Worm (Caenorhabditis elegans) whole organism, midembryonic: ENCODE results near the gene cdc-25.2.

Experiments used
- T22C8.4 ChIP-seq: fragments of 200-800 bp; sonication (Bioruptor generic); IDR thresholded peaks from 2 replicates; pipeline ENCODE4 v1.3.6; 2022; ENCODE audit warnings: missing genetic modification characterization, missing compliant biosample characterization
- cog-1 ChIP-seq: sonication (generic microtip); optimal IDR thresholded peaks from 2 replicates; lab custom pipeline; 2016; ENCODE audit warnings: missing genetic modification characterization, missing compliant biosample characterization
- flt-1 ChIP-seq: fragments of 200-800 bp; sonication (Bioruptor generic); IDR thresholded peaks from 2 replicates; pipeline ENCODE4 v1.3.6; 2022; ENCODE audit warnings: missing genetic modification characterization, missing compliant biosample characterization
- klf-2 ChIP-seq: fragments of 200-800 bp; sonication (Bioruptor generic); conservative IDR thresholded peaks from 2 replicates; pipeline ENCODE4 v1.3.6; 2022; ENCODE audit warnings: missing genetic modification reagents, missing genetic modification characterization, missing compliant biosample characterization
- med-1 ChIP-seq: sonication (generic microtip); optimal IDR thresholded peaks from 2 replicates; lab custom pipeline; 2017; ENCODE audit warnings: missing genetic modification characterization, mild to moderate bottlenecking, missing compliant biosample characterization, antibody characterized with exemption, missing genetic modification reagents; ENCODE audit not compliant: insufficient read depth
- ref-1 ChIP-seq: fragments of 200-800 bp; sonication (Bioruptor generic); conservative IDR thresholded peaks from 2 replicates; pipeline ENCODE4 v1.3.6; 2022; ENCODE audit warnings: missing genetic modification reagents, missing genetic modification characterization, missing compliant biosample characterization
- tab-1 ChIP-seq: fragments of 200-800 bp; sonication (Bioruptor generic); IDR thresholded peaks from 2 replicates; pipeline ENCODE4 v1.3.6; 2022; ENCODE audit warnings: missing genetic modification characterization, missing compliant biosample characterization
- ztf-23 ChIP-seq: fragments of 200-800 bp; sonication (Bioruptor generic); IDR thresholded peaks from 2 replicates; pipeline ENCODE4 v1.3.6; 2022; ENCODE audit warnings: missing genetic modification reagents, missing genetic modification characterization, missing compliant biosample characterization
- ztf-29 ChIP-seq: fragments of 200-800 bp; sonication (Bioruptor generic); IDR thresholded peaks from 2 replicates; pipeline ENCODE4 v1.3.6; 2022; ENCODE audit warnings: missing genetic modification reagents, missing genetic modification characterization, missing compliant biosample characterization

The cdc-25.2 gene

DNA sequence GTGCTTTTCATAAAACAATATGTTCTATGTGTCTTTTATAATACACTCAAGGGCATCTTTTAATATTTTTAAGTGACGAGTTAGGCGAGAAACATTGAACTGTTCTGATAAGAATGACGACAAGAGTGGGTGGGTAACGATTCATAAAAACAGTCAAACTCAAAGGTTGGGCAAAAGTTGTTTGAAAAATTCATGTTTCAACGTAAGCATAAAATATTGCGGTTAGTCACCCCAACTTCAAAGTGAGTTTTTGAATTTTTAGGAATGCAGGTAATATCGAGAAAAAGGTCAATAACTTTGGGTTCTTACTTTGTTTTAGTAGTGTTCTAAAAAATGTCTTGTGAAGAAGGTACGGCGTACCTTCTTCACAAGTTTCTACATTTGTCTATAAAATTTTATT is 25.1 kb upstream of the cdc-25.2 start, which contains the start of gene oac-31:
Gene oac-31, minus strand, starts transcription at position 101 of the 400 bp plus-strand sequence.
- no peak for TF ChIP-seq flt-1 (GFP tag; lab: Robert Waterston, UW)
- TF ChIP-seq ref-1 (GFP tag; lab: Robert Waterston, UW) = no peak

DNA sequence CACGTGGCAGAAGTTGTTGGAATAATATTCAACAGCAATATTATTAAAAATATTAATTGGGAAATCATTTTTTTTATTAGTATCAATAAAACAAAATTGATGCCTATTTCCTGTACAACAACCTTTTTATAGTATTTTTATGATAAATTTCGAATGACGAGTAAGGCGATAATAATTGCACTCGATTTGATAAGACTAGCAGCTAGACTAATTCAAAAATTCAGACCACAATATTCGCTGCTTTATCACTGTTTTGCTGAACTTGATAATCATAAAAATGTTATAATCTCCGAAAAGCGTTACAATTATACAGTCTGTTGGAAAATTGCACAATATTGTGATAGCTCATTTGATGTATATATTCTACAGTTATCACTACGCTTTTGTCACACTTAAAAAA is 21.2 kb upstream of the cdc-25.2 start, which contains the start of gene oac-32:
Gene oac-32, minus strand, starts transcription at position 90 of the 400 bp plus-strand sequence.
- TF ChIP-seq tab-1 (GFP tag; lab: Robert Waterston, UW) (no peak), ref-1 (GFP tag; lab: Robert Waterston, UW) (no peak), T22C8.4 (GFP tag; lab: Robert Waterston, UW) (no peak), klf-2 (no peak), med-1 (GFP tag; lab: Kevin White, UChicago) (no peak), cog-1 (tag; lab: Kevin White, UChicago) (no peak), ztf-29 (GFP tag; lab: Robert Waterston, UW) (no peak), flt-1 (GFP tag; lab: Robert Waterston, UW) (no peak), ztf-23 (no peak)

DNA sequence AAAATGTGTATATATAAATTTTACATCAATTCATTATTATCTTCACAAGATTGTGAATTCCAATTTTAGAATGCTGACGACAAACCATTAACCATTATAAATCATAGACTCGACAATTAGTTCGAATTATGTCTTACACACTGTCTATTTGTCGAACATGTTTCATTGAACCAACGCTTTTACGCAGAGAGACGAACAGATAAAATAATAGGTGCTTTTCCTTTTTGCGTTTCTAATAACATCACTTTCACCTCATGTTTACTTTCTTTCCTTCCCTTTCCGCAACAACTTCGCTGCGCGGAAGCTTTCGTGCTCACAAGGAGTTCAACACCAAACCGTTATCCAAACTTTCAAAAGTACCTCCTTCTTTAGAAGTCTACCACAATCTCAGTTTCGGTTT is 19.0 kb upstream of the cdc-25.2 start, which contains the start of gene F52F10.2:
Gene F52F10.2, plus strand, starts transcription at position 301 of the 400 bp plus-strand sequence.
- TF ChIP-seq tab-1 (GFP tag; lab: Robert Waterston, UW) = no peak

DNA sequence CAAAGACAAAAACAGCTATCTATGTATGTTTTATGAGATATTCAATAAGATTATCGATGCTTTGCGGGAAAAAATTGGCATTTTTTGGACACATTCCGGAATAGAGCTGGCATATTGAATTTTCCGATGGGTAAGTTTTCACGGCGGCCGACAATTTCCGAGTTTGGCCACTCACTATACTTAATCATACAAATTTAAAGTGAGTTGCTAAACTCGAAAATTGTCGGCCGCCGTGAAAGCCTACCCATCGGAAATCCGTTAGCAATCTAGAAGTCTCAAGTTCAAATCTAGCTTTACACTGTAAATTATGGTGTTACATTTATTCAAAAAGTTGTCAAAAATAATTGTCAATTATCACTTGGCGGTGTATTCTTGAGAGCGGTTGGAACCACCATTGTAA is 16.2 kb upstream of the cdc-25.2 start:
- TF ChIP-seq tab-1 (GFP tag; lab: Robert Waterston, UW) = no peak
- TF ChIP-seq klf-2 = no peak
- TF ChIP-seq med-1 (GFP tag; lab: Kevin White, UChicago) = no peak
- no peak for TF ChIP-seq cog-1 (tag; lab: Kevin White, UChicago)
- no peak for TF ChIP-seq ref-1 (GFP tag; lab: Robert Waterston, UW)
- TF ChIP-seq T22C8.4 (GFP tag; lab: Robert Waterston, UW) = no peak
- TF ChIP-seq ztf-29 (GFP tag; lab: Robert Waterston, UW) = no peak
- no peak for TF ChIP-seq flt-1 (GFP tag; lab: Robert Waterston, UW)
- no peak for TF ChIP-seq ztf-23

DNA sequence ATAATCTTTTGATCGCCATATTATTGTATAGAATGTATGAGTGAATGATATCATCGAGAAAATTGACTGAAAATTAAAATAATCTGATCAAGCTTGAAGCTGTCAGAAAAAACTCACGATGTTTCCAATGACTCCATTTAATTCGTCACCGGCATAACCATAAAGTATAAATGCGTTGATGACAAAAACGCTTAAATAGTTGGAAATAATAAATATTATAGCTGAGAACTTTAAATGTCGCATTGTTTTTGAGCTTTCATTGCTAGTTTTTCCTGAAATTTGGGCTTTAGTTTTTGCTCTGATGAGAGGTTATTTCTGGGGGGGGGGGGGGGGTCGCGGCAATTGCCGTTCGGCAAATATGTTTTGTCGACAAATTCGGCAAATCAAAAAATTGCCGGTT is 15.7 kb upstream of the cdc-25.2 start:
- no peak for TF ChIP-seq tab-1 (GFP tag; lab: Robert Waterston, UW)
- TF ChIP-seq med-1 (GFP tag; lab: Kevin White, UChicago) = no peak
- TF ChIP-seq flt-1 (GFP tag; lab: Robert Waterston, UW) = no peak
- TF ChIP-seq T22C8.4 (GFP tag; lab: Robert Waterston, UW) = no peak
- TF ChIP-seq klf-2 = no peak
- TF ChIP-seq cog-1 (tag; lab: Kevin White, UChicago) = no peak
- no peak for TF ChIP-seq ztf-29 (GFP tag; lab: Robert Waterston, UW)
- TF ChIP-seq ztf-23 = no peak
- TF ChIP-seq ref-1 (GFP tag; lab: Robert Waterston, UW) = no peak

DNA sequence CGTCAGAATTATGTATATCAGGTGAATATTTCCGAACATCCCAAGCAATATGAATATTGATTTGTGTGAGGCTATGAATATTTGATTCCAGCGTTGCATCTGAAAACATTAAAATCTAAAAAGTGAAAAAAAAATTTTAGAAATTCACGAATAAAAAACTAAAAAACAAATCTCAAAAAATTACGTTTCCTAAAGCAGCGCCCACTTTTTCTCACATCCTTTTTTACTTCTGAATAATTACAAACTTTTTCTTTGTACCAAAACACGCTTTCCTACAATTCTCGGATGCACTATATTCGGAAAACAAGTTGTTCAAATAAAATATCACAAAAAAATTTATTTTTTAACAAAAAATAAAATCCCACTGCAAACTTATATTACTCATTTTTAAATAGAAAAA is 13.9 kb upstream of the cdc-25.2 start, which contains the start of gene srsx-8:
Gene srsx-8, minus strand, starts transcription at position 101 of the 400 bp plus-strand sequence.
- no peak for TF ChIP-seq ref-1 (GFP tag; lab: Robert Waterston, UW)
- TF ChIP-seq cog-1 (tag; lab: Kevin White, UChicago) = no peak
- TF ChIP-seq ztf-23 = no peak
- TF ChIP-seq med-1 (GFP tag; lab: Kevin White, UChicago) = no peak
- no peak for TF ChIP-seq klf-2
- no peak for TF ChIP-seq flt-1 (GFP tag; lab: Robert Waterston, UW)
- no peak for TF ChIP-seq ztf-29 (GFP tag; lab: Robert Waterston, UW)
- TF ChIP-seq tab-1 (GFP tag; lab: Robert Waterston, UW) = no peak
- TF ChIP-seq T22C8.4 (GFP tag; lab: Robert Waterston, UW) = no peak

DNA sequence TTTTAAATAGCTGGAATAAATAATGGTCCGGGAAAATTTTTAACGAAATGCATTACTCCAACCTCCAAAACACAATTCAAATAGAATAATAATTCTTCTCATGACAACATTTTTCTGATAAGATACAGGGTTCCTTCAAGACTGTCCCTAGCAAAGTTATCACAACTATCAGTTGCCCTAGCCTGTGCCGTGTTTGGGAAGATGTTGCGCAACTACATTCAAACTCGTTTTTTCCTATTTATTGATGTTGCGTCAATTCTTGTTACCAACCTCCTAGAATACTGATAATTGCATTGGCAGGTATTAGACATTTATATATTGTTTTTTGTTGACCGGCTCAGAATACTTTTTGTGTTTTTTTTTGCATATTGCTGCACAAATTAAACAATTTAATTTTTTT is 11.8 kb upstream of the cdc-25.2 start:
- no peak for TF ChIP-seq ztf-29 (GFP tag; lab: Robert Waterston, UW)
- no peak for TF ChIP-seq cog-1 (tag; lab: Kevin White, UChicago)
- no peak for TF ChIP-seq med-1 (GFP tag; lab: Kevin White, UChicago)
- TF ChIP-seq T22C8.4 (GFP tag; lab: Robert Waterston, UW) = no peak
- TF ChIP-seq tab-1 (GFP tag; lab: Robert Waterston, UW) = no peak

DNA sequence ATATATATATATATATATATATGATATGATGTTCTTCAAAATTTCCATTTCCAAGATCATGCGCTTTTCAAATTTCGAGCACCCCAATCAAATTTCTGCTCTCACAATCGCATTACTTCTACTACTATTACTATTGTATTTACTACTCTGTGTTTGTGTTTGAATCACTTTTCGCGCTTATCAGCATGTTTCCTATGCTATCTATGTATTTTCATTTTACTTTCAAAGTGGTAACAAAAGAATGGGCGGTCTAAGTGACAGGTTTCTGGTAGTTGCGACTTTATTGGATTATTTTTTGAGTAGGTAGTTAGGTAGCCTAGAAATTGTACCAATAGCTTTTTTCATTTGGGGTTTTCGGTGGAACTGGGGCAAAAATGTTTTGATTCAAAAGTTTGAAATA is 8.8 kb upstream of the cdc-25.2 start:
- TF ChIP-seq ztf-23 (no peak), cog-1 (tag; lab: Kevin White, UChicago) (no peak), ref-1 (GFP tag; lab: Robert Waterston, UW) (no peak), T22C8.4 (GFP tag; lab: Robert Waterston, UW) (no peak), flt-1 (GFP tag; lab: Robert Waterston, UW) (no peak), ztf-29 (GFP tag; lab: Robert Waterston, UW) (no peak), klf-2 (no peak), tab-1 (GFP tag; lab: Robert Waterston, UW) (no peak), med-1 (GFP tag; lab: Kevin White, UChicago) (no peak)

DNA sequence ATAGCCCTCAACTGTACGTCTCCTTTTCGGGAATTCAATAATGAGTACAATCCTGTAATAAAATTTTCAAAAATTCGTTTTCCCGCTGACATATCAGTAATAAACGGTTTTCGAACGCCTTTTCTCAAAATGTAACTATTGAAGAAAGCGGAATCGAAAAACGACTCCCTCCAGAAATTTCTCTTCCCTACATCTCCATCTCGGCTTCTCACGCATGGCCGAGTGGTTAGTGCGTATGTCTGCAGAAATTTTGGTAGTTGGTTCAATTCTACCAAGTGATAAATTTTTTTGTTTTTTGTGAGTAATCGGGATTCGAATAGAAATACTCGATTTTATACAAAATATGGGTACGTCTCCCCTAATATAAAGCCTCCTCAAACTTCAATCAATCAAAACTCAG is 5.7 kb upstream of the cdc-25.2 start:
- peak; percentile 93 for TF ChIP-seq klf-2
- peak; percentile 92 for TF ChIP-seq tab-1 (GFP tag; lab: Robert Waterston, UW)
- peak; percentile 82 for TF ChIP-seq flt-1 (GFP tag; lab: Robert Waterston, UW)
- TF ChIP-seq ztf-29 (GFP tag; lab: Robert Waterston, UW) = peak; percentile 74; the same call in 1 of the 2 replicates
- peak; percentile 80 for TF ChIP-seq ref-1 (GFP tag; lab: Robert Waterston, UW)
- TF ChIP-seq T22C8.4 (GFP tag; lab: Robert Waterston, UW) = peak; percentile 85
- TF ChIP-seq ztf-23 = peak; percentile 93

DNA sequence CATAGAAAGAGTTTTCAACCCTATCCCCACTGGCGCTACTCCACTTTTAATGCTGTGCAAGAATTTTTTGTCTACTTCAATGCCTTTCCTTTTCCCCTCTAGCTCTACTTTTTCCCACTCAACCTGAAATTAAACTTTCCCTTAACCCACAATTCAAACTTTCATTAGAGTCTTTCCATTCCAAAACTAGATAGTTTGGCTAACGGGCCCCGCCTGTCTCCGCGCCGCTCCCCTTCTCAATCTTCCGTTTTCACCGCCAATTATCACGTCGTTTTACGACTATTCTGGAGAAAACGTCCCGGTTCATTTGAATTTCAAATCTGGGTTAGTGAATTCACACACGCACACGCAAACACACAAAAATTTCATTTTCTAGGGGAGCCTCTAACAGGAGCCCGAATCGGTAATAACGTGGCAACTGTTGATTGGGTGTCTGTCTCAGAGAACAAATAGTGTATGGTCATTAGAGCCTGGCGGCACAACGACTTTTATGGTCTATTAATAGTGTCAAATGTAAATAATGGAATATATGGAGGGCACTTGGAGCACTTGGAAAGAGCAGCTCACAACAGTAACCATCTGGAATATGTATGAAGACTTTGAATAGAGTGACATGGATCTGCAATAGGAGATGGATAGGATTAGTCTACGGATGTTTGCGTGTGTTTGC is 3.0 kb downstream of the cdc-25.2 start:
- TF ChIP-seq med-1 (GFP tag; lab: Kevin White, UChicago) = no peak
- no peak for TF ChIP-seq flt-1 (GFP tag; lab: Robert Waterston, UW)
- no peak for TF ChIP-seq cog-1 (tag; lab: Kevin White, UChicago)
- no peak for TF ChIP-seq ztf-29 (GFP tag; lab: Robert Waterston, UW)
- TF ChIP-seq tab-1 (GFP tag; lab: Robert Waterston, UW) = no peak
- TF ChIP-seq ztf-23 = no peak
- TF ChIP-seq klf-2 = no peak
- no peak for TF ChIP-seq T22C8.4 (GFP tag; lab: Robert Waterston, UW)
- TF ChIP-seq ref-1 (GFP tag; lab: Robert Waterston, UW) = no peak
